Worm (Caenorhabditis elegans): Measurements from ENCODE around the gene F59B2.13.

ce11 chrIII:9012309-9012708 is 14.5 kb downstream of the F59B2.13 start, which contains the start of gene F59B2.9:
- TF ChIP-seq ama-1 (optimal IDR thresholded peaks at IDR 0.05) (no peak), ceh-82 (tag; optimal IDR thresholded peaks at IDR 0.05) (no peak), nhr-28 (tag; optimal IDR thresholded peaks at IDR 0.05) (no peak), zag-1 (tag; optimal IDR thresholded peaks at IDR 0.05) (no peak), elt-1 (tag; optimal IDR thresholded peaks at IDR 0.05) (no peak), nhr-237 (tag; optimal IDR thresholded peaks at IDR 0.05) (no peak), nhr-12 (tag; optimal IDR thresholded peaks at IDR 0.05) (no peak), egl-27 (tag; optimal IDR thresholded peaks at IDR 0.05) (no peak), aly-2 (tag; optimal IDR thresholded peaks at IDR 0.05) (no peak), unc-39 (tag; optimal IDR thresholded peaks at IDR 0.05) (no peak)

Data from whole organism, L3 larva.